Worm (Caenorhabditis elegans) whole organism, L4/young adult: Measurements from ENCODE around the gene C14B1.8.

ENCODE experiments used
- W03F9.2 ChIP-seq: fragments of 150-350 bp; optimal IDR thresholded peaks from 2 replicates; lab custom pipeline; 2014; ENCODE audit warnings: missing biosample characterization, missing genetic modification characterization
- him-1 ChIP-seq: sonication (generic microtip); optimal IDR thresholded peaks from 2 replicates; lab custom pipeline; 2016; ENCODE audit warnings: missing genotype, missing genetic modification reagents, missing genetic modification characterization, missing compliant biosample characterization

DNA sequence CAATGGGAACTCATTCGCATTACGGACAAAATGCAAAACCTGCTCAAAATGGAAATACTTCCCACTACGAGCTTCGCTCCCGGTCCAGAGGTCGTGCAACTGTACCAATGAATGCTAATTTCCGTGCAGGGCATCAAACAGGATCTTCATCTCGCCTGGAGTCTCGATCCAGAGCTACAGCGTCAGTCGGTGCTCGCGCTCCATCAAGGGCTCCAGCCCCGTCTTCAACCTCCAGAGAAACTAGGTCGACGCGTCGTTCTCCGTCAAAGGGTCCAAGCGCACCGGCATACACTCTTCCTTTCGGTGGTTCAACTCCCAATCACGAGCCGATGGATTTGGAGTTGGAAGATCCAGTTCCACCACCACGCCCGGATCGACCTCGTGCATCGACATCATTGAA, 18.3 kb upstream of the C14B1.8 start:
- no peak for TF ChIP-seq W03F9.2 (tag; lab: Kevin White, UChicago)
- TF ChIP-seq him-1 (tag; lab: Kevin White, UChicago): no peak
